Fruit fly (Drosophila melanogaster) whole organism, wandering third instar larva: ENCODE measurements around the gene Gale.
A peak's percentile ranks its signal among the peaks of the same experiment; 100 is the strongest.

ENCODE experiments used
- CG9705 ChIP-seq: fragments of 200-800 bp; sonication (Bioruptor generic); optimal IDR thresholded peaks from 2 replicates; lab custom pipeline; 2018; ENCODE audit warnings: missing biosample characterization, mild to moderate bottlenecking, missing genetic modification characterization
- GATAd ChIP-seq: sonication (Bioruptor generic); optimal IDR thresholded peaks from 2 replicates; lab custom pipeline; 2016; ENCODE audit warnings: missing biosample characterization, missing genetic modification characterization
- Hr83 ChIP-seq: fragments of 200-300 bp; sonication (Bioruptor generic); optimal IDR thresholded peaks from 2 replicates; lab custom pipeline; 2016; ENCODE audit warnings: missing biosample characterization, mild to moderate bottlenecking, missing genetic modification characterization, moderate library complexity; ENCODE audit not compliant: poor library complexity, severe bottlenecking
- Mio ChIP-seq: sonication (Bioruptor generic); optimal IDR thresholded peaks from 2 replicates; lab custom pipeline; 2016; ENCODE audit warnings: missing biosample characterization, missing genetic modification characterization
- Myc ChIP-seq: fragments of >200 bp; optimal IDR thresholded peaks from 2 replicates; lab custom pipeline; 2017
- OdsH ChIP-seq: fragments of 200-800 bp; sonication (Bioruptor generic); optimal IDR thresholded peaks from 2 replicates; lab custom pipeline; 2016; ENCODE audit warnings: missing biosample characterization, mild to moderate bottlenecking, missing genetic modification characterization
- Rel ChIP-seq, 2 experiments: fragments of 200-800 bp; sonication (Bioruptor generic) in 1 of 2; optimal IDR thresholded peaks; 2 replicates in 1 of 2; 3 replicates in 1 of 2; lab custom pipeline; 2016 to 2019; ENCODE audit warnings: mild to moderate bottlenecking in 2 of 2, missing biosample characterization in 2 of 2, missing genetic modification characterization in 2 of 2, moderate library complexity in 1 of 2
- pan ChIP-seq: fragments of >200 bp; optimal IDR thresholded peaks from 2 replicates; lab custom pipeline; 2017
- rgr ChIP-seq: fragments of 200-800 bp; sonication (Bioruptor generic); optimal IDR thresholded peaks from 3 replicates; lab custom pipeline; 2016; ENCODE audit warnings: missing biosample characterization, mild to moderate bottlenecking, missing genetic modification characterization
- usp ChIP-seq: fragments of >200 bp; optimal IDR thresholded peaks from 2 replicates; lab custom pipeline; 2017; ENCODE audit warnings: missing biosample characterization, missing genetic modification characterization

dm6 chr3L:680258-680657 is 31.9 kb downstream of the Gale start, which contains the start of gene CG17129:
- TF ChIP-seq Hr83 (GFP tag; lab: Kevin White, UChicago) (peak; percentile 51), pan (lab: Kevin White, UChicago) (no peak), OdsH (GFP tag; lab: Kevin White, UChicago) (peak; percentile 56), GATAd (peak; percentile 11), CG9705 (peak; percentile 42), Rel (GFP tag; optimal IDR thresholded peaks at IDR 0.05; lab: Kevin White, UChicago) (no peak), Rel (tag; optimal IDR thresholded peaks at IDR 0.05; lab: Kevin White, UChicago) (no peak), usp (no peak), rgr (peak; percentile 71), Myc (no peak), Mio (GFP tag; lab: Kevin White, UChicago) (no peak)
